Worm (Caenorhabditis elegans) whole organism, L3 larva: ENCODE data around the gene mob-2.
A peak's percentile ranks its signal among the peaks of the same experiment; 100 is the strongest.

ENCODE experiments used
- R02D3.7 ChIP-seq: fragments of 150-350 bp; optimal IDR thresholded peaks from 2 replicates; lab custom pipeline; 2014; ENCODE audit warnings: missing biosample characterization, missing genetic modification characterization
- aly-2 ChIP-seq: fragments of 150-350 bp; optimal IDR thresholded peaks from 2 replicates; lab custom pipeline; 2014; ENCODE audit warnings: missing biosample characterization, missing genetic modification characterization
- ama-1 ChIP-seq: fragments of 150-350 bp; optimal IDR thresholded peaks from 2 replicates; lab custom pipeline; 2018
- ceh-28 ChIP-seq: fragments of 150-350 bp; optimal IDR thresholded peaks from 2 replicates; lab custom pipeline; 2014; ENCODE audit warnings: missing biosample characterization, missing genetic modification reagents, missing genetic modification characterization
- ceh-82 ChIP-seq: fragments of 150-350 bp; optimal IDR thresholded peaks from 2 replicates; lab custom pipeline; 2014; ENCODE audit warnings: missing biosample characterization, missing genetic modification characterization
- ceh-9 ChIP-seq: sonication (generic microtip); optimal IDR thresholded peaks from 2 replicates; lab custom pipeline; 2018; ENCODE audit warnings: missing biosample characterization, missing genetic modification characterization
- daf-12 ChIP-seq: fragments of 150-350 bp; optimal IDR thresholded peaks from 2 replicates; lab custom pipeline; 2014; ENCODE audit warnings: missing biosample characterization, missing genetic modification reagents, missing genetic modification characterization
- egl-27 ChIP-seq: sonication (generic microtip); optimal IDR thresholded peaks from 4 replicates; lab custom pipeline; 2017; ENCODE audit warnings: missing biosample characterization, missing genetic modification reagents, missing genetic modification characterization
- egl-5 ChIP-seq: fragments of 150-350 bp; optimal IDR thresholded peaks from 2 replicates; lab custom pipeline; 2017; ENCODE audit warnings: missing biosample characterization, missing genetic modification reagents, missing genetic modification characterization, inconsistent platforms
- elt-1 ChIP-seq: fragments of 150-350 bp; optimal IDR thresholded peaks from 2 replicates; lab custom pipeline; 2014; ENCODE audit warnings: missing biosample characterization, missing genetic modification characterization
- elt-2 ChIP-seq: sonication (generic microtip); optimal IDR thresholded peaks from 2 replicates; lab custom pipeline; 2016; ENCODE audit warnings: missing genetic modification reagents, mild to moderate bottlenecking, missing genetic modification characterization, missing compliant biosample characterization
- elt-3 ChIP-seq, 3 experiments: fragments of 150-350 bp in 1 of 3; sonication (generic microtip) in 2 of 3; optimal IDR thresholded peaks; 2 replicates in 2 of 3; 4 replicates in 1 of 3; lab custom pipeline; 2014 to 2017; ENCODE audit warnings: missing biosample characterization in 3 of 3, missing genetic modification characterization in 3 of 3
- eor-1 ChIP-seq, 2 experiments: fragments of 150-350 bp; optimal IDR thresholded peaks; 2 replicates each; lab custom pipeline; 2014 to 2018; ENCODE audit warnings: missing biosample characterization in 2 of 2, missing genetic modification characterization in 2 of 2
- fkh-10 ChIP-seq: sonication (generic microtip); optimal IDR thresholded peaks from 2 replicates; lab custom pipeline; 2017; ENCODE audit warnings: missing biosample characterization, missing genetic modification reagents, missing genetic modification characterization
- fkh-2 ChIP-seq: fragments of 150-350 bp; optimal IDR thresholded peaks from 2 replicates; lab custom pipeline; 2014; ENCODE audit warnings: missing biosample characterization, missing genetic modification reagents, missing genetic modification characterization
- fos-1 ChIP-seq: fragments of 150-350 bp; optimal IDR thresholded peaks from 2 replicates; lab custom pipeline; 2014; ENCODE audit warnings: missing biosample characterization, missing genetic modification characterization
- hmg-11 ChIP-seq: sonication (generic microtip); optimal IDR thresholded peaks from 2 replicates; lab custom pipeline; 2016; ENCODE audit warnings: missing genetic modification characterization, missing compliant biosample characterization
- jun-1 ChIP-seq: fragments of 150-350 bp; optimal IDR thresholded peaks from 2 replicates; lab custom pipeline; 2014; ENCODE audit warnings: missing biosample characterization, missing genetic modification reagents, missing genetic modification characterization
- lin-15B ChIP-seq: fragments of 150-350 bp; optimal IDR thresholded peaks from 2 replicates; lab custom pipeline; 2014; ENCODE audit warnings: missing biosample characterization, missing genetic modification characterization
- lsy-12 ChIP-seq: sonication (generic microtip); optimal IDR thresholded peaks from 2 replicates; lab custom pipeline; 2016; ENCODE audit warnings: mild to moderate bottlenecking, missing genetic modification characterization, missing compliant biosample characterization
- mdl-1 ChIP-seq: fragments of 150-350 bp; optimal IDR thresholded peaks from 2 replicates; lab custom pipeline; 2014; ENCODE audit warnings: missing biosample characterization, missing genetic modification characterization
- mml-1 ChIP-seq: fragments of 150-350 bp; sonication (generic microtip); optimal IDR thresholded peaks from 3 replicates; lab custom pipeline; 2014; ENCODE audit warnings: missing biosample characterization, missing genetic modification characterization
- nfya-1 ChIP-seq: sonication (generic microtip); optimal IDR thresholded peaks from 2 replicates; lab custom pipeline; 2017; ENCODE audit warnings: missing genetic modification characterization, mild to moderate bottlenecking, missing compliant biosample characterization, antibody characterized with exemption, moderate library complexity; ENCODE audit not compliant: insufficient read depth
- nhr-11 ChIP-seq: fragments of 150-350 bp; optimal IDR thresholded peaks from 2 replicates; lab custom pipeline; 2014; ENCODE audit warnings: missing biosample characterization, missing genetic modification characterization
- nhr-12 ChIP-seq: fragments of 150-350 bp; optimal IDR thresholded peaks from 2 replicates; lab custom pipeline; 2014; ENCODE audit warnings: missing biosample characterization, missing genetic modification characterization
- nhr-23 ChIP-seq: fragments of 150-350 bp; optimal IDR thresholded peaks from 2 replicates; lab custom pipeline; 2014; ENCODE audit warnings: missing biosample characterization, missing genetic modification reagents, missing genetic modification characterization
- nhr-237 ChIP-seq: fragments of 150-350 bp; optimal IDR thresholded peaks from 2 replicates; lab custom pipeline; 2014; ENCODE audit warnings: missing biosample characterization, missing genetic modification characterization
- nhr-25 ChIP-seq: sonication (generic microtip); optimal IDR thresholded peaks from 2 replicates; lab custom pipeline; 2017; ENCODE audit warnings: missing biosample characterization, missing genetic modification characterization
- nhr-28 ChIP-seq: fragments of 150-350 bp; optimal IDR thresholded peaks from 2 replicates; lab custom pipeline; 2014; ENCODE audit warnings: missing biosample characterization, missing genetic modification characterization
- nhr-43 ChIP-seq: sonication (generic microtip); optimal IDR thresholded peaks from 2 replicates; lab custom pipeline; 2016; ENCODE audit warnings: mild to moderate bottlenecking, missing genetic modification characterization, missing compliant biosample characterization; ENCODE audit not compliant: poor library complexity, severe bottlenecking
- nhr-67 ChIP-seq: fragments of 150-350 bp; optimal IDR thresholded peaks from 2 replicates; lab custom pipeline; 2014; ENCODE audit warnings: missing biosample characterization, missing genetic modification characterization
- nhr-76 ChIP-seq: fragments of 150-350 bp; sonication (generic microtip); optimal IDR thresholded peaks from 5 replicates; lab custom pipeline; 2014; ENCODE audit warnings: missing biosample characterization, missing genetic modification characterization
- nhr-77 ChIP-seq: fragments of 150-350 bp; optimal IDR thresholded peaks from 2 replicates; lab custom pipeline; 2014; ENCODE audit warnings: missing biosample characterization, missing genetic modification characterization
- pqm-1 ChIP-seq: fragments of 150-350 bp; optimal IDR thresholded peaks from 2 replicates; lab custom pipeline; 2017; ENCODE audit warnings: missing biosample characterization, missing genetic modification characterization, inconsistent platforms
- sea-2 ChIP-seq: fragments of 150-350 bp; sonication (generic microtip); optimal IDR thresholded peaks from 4 replicates; lab custom pipeline; 2014; ENCODE audit warnings: missing biosample characterization, missing genetic modification reagents, missing genetic modification characterization
- skn-1 ChIP-seq: fragments of 150-350 bp; optimal IDR thresholded peaks from 2 replicates; lab custom pipeline; 2014; ENCODE audit warnings: missing biosample characterization, missing genetic modification characterization
- snpc-4 ChIP-seq: fragments of 150-350 bp; optimal IDR thresholded peaks from 2 replicates; lab custom pipeline; 2014; ENCODE audit warnings: missing biosample characterization, missing genetic modification characterization
- tbx-2 ChIP-seq: sonication (generic microtip); optimal IDR thresholded peaks from 2 replicates; lab custom pipeline; 2016; ENCODE audit warnings: mild to moderate bottlenecking, missing genetic modification characterization, missing compliant biosample characterization
- unc-39 ChIP-seq: sonication (generic microtip); optimal IDR thresholded peaks from 4 replicates; lab custom pipeline; 2017; ENCODE audit warnings: missing biosample characterization, missing genetic modification characterization
- unc-62 ChIP-seq: fragments of 150-350 bp; sonication (generic microtip); optimal IDR thresholded peaks from 4 replicates; lab custom pipeline; 2014; ENCODE audit warnings: missing biosample characterization, missing genetic modification reagents, missing genetic modification characterization
- zag-1 ChIP-seq: fragments of 150-350 bp; optimal IDR thresholded peaks from 2 replicates; lab custom pipeline; 2014; ENCODE audit warnings: missing biosample characterization, missing genetic modification characterization
- ztf-4 ChIP-seq: fragments of 150-350 bp; optimal IDR thresholded peaks from 2 replicates; lab custom pipeline; 2014; ENCODE audit warnings: missing biosample characterization, missing genetic modification characterization

Gene mob-2

ce11 chrX:13110004-13110403 is 59.9 kb downstream of the mob-2 start:
- TF ChIP-seq daf-12 (tag; lab: Kevin White, UChicago) (no peak), ceh-82 (no peak), skn-1 (tag; lab: Kevin White, UChicago) (no peak), fkh-2 (no peak), fkh-10 (GFP tag; lab: Kevin White, UChicago) (no peak), mdl-1 (tag; lab: Kevin White, UChicago) (no peak), nhr-25 (peak; percentile 72), pqm-1 (tag; lab: Kevin White, UChicago) (no peak)

DNA sequence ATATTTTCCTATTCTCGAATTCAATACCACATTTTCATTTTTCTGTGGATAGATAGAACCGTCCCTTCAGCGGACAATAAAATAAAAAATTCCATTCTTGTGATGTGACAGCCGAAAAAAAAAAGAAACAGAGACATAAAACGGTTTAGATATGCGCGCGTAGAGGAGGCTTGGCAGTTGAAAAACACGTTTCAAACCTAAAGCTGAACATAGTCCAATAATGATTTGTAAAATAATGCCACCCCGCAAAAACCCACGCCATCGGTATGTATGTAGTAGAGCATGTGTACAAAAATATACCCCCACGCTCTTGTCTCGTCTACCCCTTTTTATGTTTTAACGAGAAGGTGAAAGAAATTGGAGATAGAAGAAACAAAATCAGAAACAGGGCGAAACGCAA is 61.2 kb downstream of the mob-2 start:
- TF ChIP-seq egl-5 (tag; lab: Kevin White, UChicago): peak; percentile 9
- peak; percentile 11 for TF ChIP-seq elt-2 (tag; lab: Kevin White, UChicago)
- TF ChIP-seq ama-1 (lab: Kevin White, UChicago): peak; percentile 94
- no peak for TF ChIP-seq mdl-1 (tag; lab: Kevin White, UChicago)
- TF ChIP-seq, all 47 proteins: peak for 3

ce11 chrX:13106177-13106761 is 63.6 kb downstream of the mob-2 start:
- TF ChIP-seq ztf-4 (tag; lab: Kevin White, UChicago) (no peak), elt-2 (tag; lab: Kevin White, UChicago) (peak; percentile 80), lin-15B (no peak), eor-1 (tag; optimal IDR thresholded peaks at IDR 0.05; lab: Kevin White, UChicago) (no peak), nhr-25 (no peak), unc-39 (tag; lab: Kevin White, UChicago) (no peak), R02D3.7 (tag; lab: Kevin White, UChicago) (no peak), nhr-12 (tag; lab: Kevin White, UChicago) (no peak), nfya-1 (tag; lab: Kevin White, UChicago) (peak; percentile 22), nhr-237 (tag; lab: Kevin White, UChicago) (no peak), nhr-77 (tag; lab: Kevin White, UChicago) (no peak), ceh-28 (tag; lab: Kevin White, UChicago) (no peak), pqm-1 (tag; lab: Kevin White, UChicago) (no peak), aly-2 (tag; lab: Kevin White, UChicago) (no peak), nhr-11 (tag; lab: Kevin White, UChicago) (no peak), nhr-23 (tag; lab: Kevin White, UChicago) (no peak), jun-1 (tag; lab: Kevin White, UChicago) (peak; percentile 7), mdl-1 (tag; lab: Kevin White, UChicago) (no peak), sea-2 (GFP tag; lab: Kevin White, UChicago) (no peak), hmg-11 (tag; lab: Kevin White, UChicago) (no peak)

- TF ChIP-seq fos-1 (tag; lab: Kevin White, UChicago) (peak; percentile 40), elt-1 (tag; lab: Kevin White, UChicago) (no peak), nhr-23 (tag; lab: Kevin White, UChicago) (peak; percentile 79), tbx-2 (no peak), nhr-12 (tag; lab: Kevin White, UChicago) (no peak), jun-1 (tag; lab: Kevin White, UChicago) (peak; percentile 79), lin-15B (peak; percentile 50), R02D3.7 (tag; lab: Kevin White, UChicago) (no peak), elt-3 (tag; optimal IDR thresholded peaks at IDR 0.05; lab: Kevin White, UChicago) (peak in 1 of 3 experiments; percentile 80), fkh-2 (no peak), nhr-25 (peak; percentile 65), nhr-67 (no peak), skn-1 (tag; lab: Kevin White, UChicago) (no peak), nhr-43 (tag; lab: Kevin White, UChicago) (peak; percentile 87), nhr-28 (tag; lab: Kevin White, UChicago) (no peak), zag-1 (tag; lab: Kevin White, UChicago) (no peak), ceh-9 (no peak), unc-39 (tag; lab: Kevin White, UChicago) (no peak), eor-1 (tag; optimal IDR thresholded peaks at IDR 0.05; lab: Kevin White, UChicago) (no peak), hmg-11 (tag; lab: Kevin White, UChicago) (no peak), egl-27 (tag; lab: Kevin White, UChicago) (peak; percentile 48), ceh-28 (tag; lab: Kevin White, UChicago) (no peak), sea-2 (GFP tag; lab: Kevin White, UChicago) (no peak), lsy-12 (tag; lab: Kevin White, UChicago) (peak; percentile 62), elt-2 (tag; lab: Kevin White, UChicago) (peak; percentile 95), fkh-10 (GFP tag; lab: Kevin White, UChicago) (no peak), mml-1 (tag; lab: Kevin White, UChicago) (no peak), ceh-82 (no peak), nhr-237 (tag; lab: Kevin White, UChicago) (no peak), egl-5 (tag; lab: Kevin White, UChicago) (no peak), unc-62 (GFP tag; lab: Kevin White, UChicago) (no peak), ztf-4 (tag; lab: Kevin White, UChicago) (no peak), nhr-76 (tag; lab: Kevin White, UChicago) (no peak), mdl-1 (tag; lab: Kevin White, UChicago) (peak; percentile 92), snpc-4 (tag; lab: Kevin White, UChicago) (peak; percentile 53), nhr-11 (tag; lab: Kevin White, UChicago) (no peak), nfya-1 (tag; lab: Kevin White, UChicago) (no peak), pqm-1 (tag; lab: Kevin White, UChicago) (peak; percentile 85)
These were observed 64.9 kb downstream of the mob-2 start, which contains the start of gene F17H10.1 for ce11 chrX:13104966-13105365. F17H10.1 (plus strand) TSS chrX:13105241.
